Fruit fly (Drosophila melanogaster): ENCODE results near the gene CG10466.

dm6 chr2L:19801951-19802612 is 10.2 kb downstream of the CG10466 start:
- no peak for TF ChIP-seq CoRest (tag; optimal IDR thresholded peaks at IDR 0.05)
- no peak for TF ChIP-seq Elba2 (GFP tag; optimal IDR thresholded peaks at IDR 0.05)
